Worm (Caenorhabditis elegans) whole organism, L4/young adult: ENCODE measurements around the gene gcl-1.

Experiments used
- dao-5 ChIP-seq: sonication (generic microtip); optimal IDR thresholded peaks from 2 replicates; lab custom pipeline; 2016; ENCODE audit warnings: missing genotype, missing genetic modification characterization, moderate library complexity, missing compliant biosample characterization
- him-1 ChIP-seq: sonication (generic microtip); optimal IDR thresholded peaks from 2 replicates; lab custom pipeline; 2016; ENCODE audit warnings: missing genotype, missing genetic modification reagents, missing genetic modification characterization, missing compliant biosample characterization

- TF ChIP-seq dao-5 (tag; lab: Kevin White, UChicago), result no peak
- no peak for TF ChIP-seq him-1
Observed at ce11 chrIV:13453509-13453908, 40.8 kb upstream of the gcl-1 start.
